Worm (Caenorhabditis elegans) whole organism, L4 larva: ENCODE results near the gene C34F6.1.
A peak's percentile ranks its signal among the peaks of the same experiment; 100 is the strongest.

ENCODE experiments used
- F37D6.2 ChIP-seq: sonication (generic microtip); optimal IDR thresholded peaks from 2 replicates; lab custom pipeline; 2016; ENCODE audit warnings: mild to moderate bottlenecking, missing genetic modification characterization, missing compliant biosample characterization
- F49E8.2 ChIP-seq: sonication (generic microtip); optimal IDR thresholded peaks from 2 replicates; lab custom pipeline; 2016; ENCODE audit warnings: missing compliant biosample characterization, mild to moderate bottlenecking, missing genetic modification characterization, borderline replicate concordance
- R02D3.7 ChIP-seq: fragments of 150-350 bp; sonication (generic microtip); optimal IDR thresholded peaks from 3 replicates; lab custom pipeline; 2014; ENCODE audit warnings: missing biosample characterization, missing genetic modification characterization
- Y5F2A.4 ChIP-seq: fragments of 200-800 bp; sonication (Bioruptor generic); optimal IDR thresholded peaks from 2 replicates; lab custom pipeline; 2018; ENCODE audit warnings: mild to moderate bottlenecking, missing genetic modification characterization, missing compliant biosample characterization
- Y75B8A.6 ChIP-seq: fragments of 200-800 bp; sonication (Bioruptor generic); IDR thresholded peaks from 2 replicates; pipeline ENCODE4 v1.3.6; 2022; ENCODE audit warnings: missing genetic modification reagents, missing genetic modification characterization, missing compliant biosample characterization
- ZK337.2 ChIP-seq: fragments of 200-800 bp; sonication (Bioruptor generic); IDR thresholded peaks from 2 replicates; pipeline ENCODE4 v1.3.6; 2022; ENCODE audit warnings: missing genetic modification reagents, missing genetic modification characterization, missing compliant biosample characterization
- aha-1 ChIP-seq: fragments of 150-350 bp; peaks from one replicate; lab custom pipeline; 2014; ENCODE audit warnings: missing biosample characterization, missing genetic modification characterization
- ceh-20 ChIP-seq: fragments of 200-800 bp; sonication (Bioruptor generic); IDR thresholded peaks from 2 replicates; pipeline ENCODE4 v1.3.6; 2022; ENCODE audit warnings: missing genetic modification reagents, missing genetic modification characterization, missing compliant biosample characterization
- ceh-28 ChIP-seq: fragments of 150-350 bp; optimal IDR thresholded peaks from 2 replicates; lab custom pipeline; 2014; ENCODE audit warnings: missing biosample characterization, missing genetic modification reagents, missing genetic modification characterization
- ceh-32 ChIP-seq: sonication (generic microtip); optimal IDR thresholded peaks from 2 replicates; lab custom pipeline; 2016; ENCODE audit warnings: mild to moderate bottlenecking, missing genetic modification characterization, missing compliant biosample characterization; ENCODE audit not compliant: poor library complexity
- dmd-9 ChIP-seq: fragments of 200-800 bp; sonication (Bioruptor generic); IDR thresholded peaks from 2 replicates; pipeline ENCODE4 v1.3.6; 2022; ENCODE audit warnings: missing genetic modification reagents, missing genetic modification characterization, missing compliant biosample characterization
- duxl-1 ChIP-seq: sonication (generic microtip); optimal IDR thresholded peaks from 2 replicates; lab custom pipeline; 2016; ENCODE audit warnings: mild to moderate bottlenecking, missing genetic modification characterization, moderate library complexity, missing compliant biosample characterization; ENCODE audit not compliant: poor library complexity
- fos-1 ChIP-seq: fragments of 150-350 bp; optimal IDR thresholded peaks from 2 replicates; lab custom pipeline; 2014; ENCODE audit warnings: missing biosample characterization, missing genetic modification characterization
- hlh-11 ChIP-seq: fragments of 200-800 bp; sonication (Bioruptor generic); optimal IDR thresholded peaks from 2 replicates; lab custom pipeline; 2018; ENCODE audit warnings: mild to moderate bottlenecking, missing genetic modification characterization, missing compliant biosample characterization
- hlh-30 ChIP-seq: sonication (generic microtip); optimal IDR thresholded peaks from 2 replicates; lab custom pipeline; 2017; ENCODE audit warnings: antibody characterized with exemption, mild to moderate bottlenecking, missing genetic modification characterization, missing compliant biosample characterization; ENCODE audit not compliant: insufficient read depth
- lin-1 ChIP-seq: fragments of 200-800 bp; sonication (Bioruptor generic); IDR thresholded peaks from 2 replicates; pipeline ENCODE4 v1.3.6; 2022; ENCODE audit warnings: missing genetic modification reagents, missing genetic modification characterization, missing compliant biosample characterization
- lin-15B ChIP-seq: fragments of 150-350 bp; sonication (generic microtip); optimal IDR thresholded peaks from 3 replicates; lab custom pipeline; 2014; ENCODE audit warnings: missing biosample characterization, missing genetic modification characterization
- lin-39 ChIP-seq: fragments of 150-350 bp; optimal IDR thresholded peaks from 2 replicates; lab custom pipeline; 2014; ENCODE audit warnings: missing biosample characterization, missing genetic modification reagents, missing genetic modification characterization
- lsy-2 ChIP-seq, 2 experiments: fragments of 150-350 bp in 1 of 2; sonication (generic microtip) in 1 of 2; optimal IDR thresholded peaks; 2 replicates each; lab custom pipeline; 2014 to 2017; ENCODE audit warnings: missing biosample characterization in 2 of 2, missing genetic modification characterization in 2 of 2
- mdl-1 ChIP-seq, 2 experiments: fragments of 150-350 bp in 1 of 2; sonication (generic microtip) in 1 of 2; optimal IDR thresholded peaks; 2 replicates each; lab custom pipeline; 2014 to 2017; ENCODE audit warnings: missing biosample characterization in 2 of 2, missing genetic modification characterization in 2 of 2
- mdt-29 ChIP-seq: fragments of 200-800 bp; sonication (Bioruptor generic); IDR thresholded peaks from 2 replicates; pipeline ENCODE4 v1.3.6; 2022; ENCODE audit warnings: missing genetic modification reagents, missing genetic modification characterization, missing compliant biosample characterization
- mes-2 ChIP-seq: sonication (generic microtip); optimal IDR thresholded peaks from 2 replicates; lab custom pipeline; 2016; ENCODE audit warnings: missing genotype, mild to moderate bottlenecking, missing genetic modification characterization, missing compliant biosample characterization; ENCODE audit not compliant: poor library complexity, severe bottlenecking
- mxl-2 ChIP-seq: fragments of 200-800 bp; sonication (Bioruptor generic); conservative IDR thresholded peaks from 2 replicates; pipeline ENCODE4 v1.3.6; 2022; ENCODE audit warnings: missing genetic modification reagents, missing genetic modification characterization, missing compliant biosample characterization
- nhr-102 ChIP-seq: sonication (generic microtip); optimal IDR thresholded peaks from 2 replicates; lab custom pipeline; 2016; ENCODE audit warnings: mild to moderate bottlenecking, missing genetic modification characterization, moderate library complexity, missing compliant biosample characterization
- nhr-25 ChIP-seq: sonication (generic microtip); optimal IDR thresholded peaks from 2 replicates; lab custom pipeline; 2017; ENCODE audit warnings: missing genetic modification characterization, mild to moderate bottlenecking, missing compliant biosample characterization, antibody characterized with exemption, moderate library complexity, borderline replicate concordance; ENCODE audit not compliant: insufficient read depth
- nhr-28 ChIP-seq: fragments of 150-350 bp; optimal IDR thresholded peaks from 2 replicates; lab custom pipeline; 2014; ENCODE audit warnings: missing biosample characterization, missing genetic modification characterization
- nhr-41 ChIP-seq: fragments of 200-800 bp; sonication (Bioruptor generic); IDR thresholded peaks from 2 replicates; pipeline ENCODE4 v1.3.6; 2022; ENCODE audit warnings: missing genetic modification reagents, missing genetic modification characterization, missing compliant biosample characterization
- nhr-42 ChIP-seq: fragments of 200-800 bp; sonication (Bioruptor generic); IDR thresholded peaks from 2 replicates; pipeline ENCODE4 v1.3.6; 2022; ENCODE audit warnings: missing genetic modification characterization, missing compliant biosample characterization
- nhr-48 ChIP-seq: sonication (generic microtip); optimal IDR thresholded peaks from 2 replicates; lab custom pipeline; 2016; ENCODE audit warnings: mild to moderate bottlenecking, missing genetic modification characterization, missing compliant biosample characterization
- nhr-6 ChIP-seq: fragments of 150-350 bp; optimal IDR thresholded peaks from 2 replicates; lab custom pipeline; 2014; ENCODE audit warnings: missing biosample characterization, missing genetic modification characterization
- nhr-76 ChIP-seq: fragments of 150-350 bp; optimal IDR thresholded peaks from 2 replicates; lab custom pipeline; 2014; ENCODE audit warnings: missing biosample characterization, missing genetic modification characterization
- rbr-2 ChIP-seq: sonication (generic microtip); optimal IDR thresholded peaks from 2 replicates; lab custom pipeline; 2016; ENCODE audit warnings: missing genotype, missing genetic modification characterization, missing compliant biosample characterization
- sdz-12 ChIP-seq: fragments of 200-800 bp; sonication (Bioruptor generic); optimal IDR thresholded peaks from 2 replicates; lab custom pipeline; 2018; ENCODE audit warnings: mild to moderate bottlenecking, missing genetic modification characterization, missing compliant biosample characterization
- set-16 ChIP-seq: fragments of 200-800 bp; sonication (Bioruptor generic); IDR thresholded peaks from 2 replicates; pipeline ENCODE4 v1.3.6; 2022; ENCODE audit warnings: missing genetic modification reagents, missing genetic modification characterization, missing compliant biosample characterization
- skn-1 ChIP-seq: fragments of 150-350 bp; optimal IDR thresholded peaks from 2 replicates; lab custom pipeline; 2014; ENCODE audit warnings: missing biosample characterization, missing genetic modification characterization
- snpc-4 ChIP-seq: fragments of 150-350 bp; optimal IDR thresholded peaks from 2 replicates; lab custom pipeline; 2014; ENCODE audit warnings: missing biosample characterization, missing genetic modification characterization
- spr-1 ChIP-seq: sonication (generic microtip); optimal IDR thresholded peaks from 2 replicates; lab custom pipeline; 2016; ENCODE audit warnings: mild to moderate bottlenecking, missing genetic modification characterization, missing compliant biosample characterization
- tra-1 ChIP-seq: fragments of 200-800 bp; sonication (Bioruptor generic); IDR thresholded peaks from 2 replicates; pipeline ENCODE4 v1.3.6; 2022; ENCODE audit warnings: missing genetic modification reagents, missing genetic modification characterization, missing compliant biosample characterization
- unc-62 ChIP-seq, 3 experiments: fragments of 150-350 bp in 1 of 3; sonication (generic microtip); optimal IDR thresholded peaks in 2 of 3; peaks in 1 of 3; 1 replicate in 1 of 3; 2 replicates in 2 of 3; lab custom pipeline; 2014 to 2017; ENCODE audit warnings: missing biosample characterization in 3 of 3, missing genetic modification characterization in 3 of 3, missing genetic modification reagents in 3 of 3, missing genotype in 1 of 3
- zip-11 ChIP-seq: fragments of 200-800 bp; sonication (Bioruptor generic); IDR thresholded peaks from 2 replicates; pipeline ENCODE4 v1.3.6; 2022; ENCODE audit warnings: missing genetic modification characterization, missing compliant biosample characterization

C34F6.1 gene

ce11 chrX:11190443-11190842 is 6.2 kb downstream of the C34F6.1 start (continued):
- TF ChIP-seq nhr-102 (tag; lab: Kevin White, UChicago) (no peak), lin-1 (GFP tag; lab: Robert Waterston, UW) (no peak), nhr-42 (GFP tag; lab: Robert Waterston, UW) (no peak)
- TF ChIP-seq, all 104 proteins: peak for 6

DNA sequence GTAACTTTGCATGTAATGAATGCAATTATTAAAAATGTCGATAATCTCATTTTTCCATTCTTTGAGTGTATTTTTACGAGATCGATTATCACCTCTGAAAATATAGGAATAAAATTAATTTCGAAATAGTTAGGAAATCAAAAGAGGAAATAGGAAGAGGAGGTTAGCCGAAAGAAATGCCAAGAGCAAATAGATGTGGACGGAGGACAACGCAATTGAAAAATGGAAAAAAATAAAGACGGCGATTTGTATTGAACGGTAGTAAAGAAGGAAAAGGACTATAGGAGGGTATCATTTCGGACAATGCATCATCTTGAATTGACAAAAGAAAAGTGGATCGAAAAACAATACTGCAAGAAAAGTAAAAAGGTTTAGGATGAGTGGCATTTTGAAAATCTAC is 7.1 kb downstream of the C34F6.1 start, which contains the start of gene F13D2.1:
Gene F13D2.1 (minus strand): TSS at position 101 of the 400 bp plus-strand sequence.
- peak in 1 of 2 experiments; percentile 5 for TF ChIP-seq unc-62 (GFP tag; optimal IDR thresholded peaks at IDR 0.05 in 1 of 2; lab: Kevin White, UChicago)
- no peak for TF ChIP-seq unc-62 (tag; optimal IDR thresholded peaks at IDR 0.05; lab: Kevin White, UChicago)
- no peak for TF ChIP-seq nhr-41 (GFP tag; lab: Robert Waterston, UW)
- TF ChIP-seq, all 104 proteins: peak for 1

DNA sequence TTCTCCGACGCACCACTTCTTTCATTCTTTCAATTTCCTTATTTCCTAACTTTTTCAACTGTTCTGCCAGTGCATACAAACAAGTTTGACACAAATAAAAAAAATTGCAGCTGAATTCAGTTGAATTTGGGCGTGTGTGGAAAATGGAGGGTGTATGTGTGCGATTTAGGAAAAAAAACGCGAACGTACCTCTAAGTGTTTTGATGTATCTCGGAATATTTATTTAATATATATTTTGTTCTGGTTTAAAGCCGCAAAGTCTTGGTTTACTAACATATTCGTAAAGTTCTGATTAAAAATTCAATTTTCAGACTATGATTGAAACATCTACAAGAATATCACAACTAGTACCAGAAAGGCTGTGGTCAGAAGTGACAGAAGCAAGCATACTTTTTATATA is 11.1 kb downstream of the C34F6.1 start, which contains the start of gene gnrr-7:
Gene gnrr-7 (plus strand): TSS at position 301 of the 400 bp plus-strand sequence.
- no peak for TF ChIP-seq sdz-12
- no peak for TF ChIP-seq lin-1 (GFP tag; lab: Robert Waterston, UW)
- TF ChIP-seq lin-39 (tag; lab: Kevin White, UChicago): no peak
- TF ChIP-seq nhr-76 (tag; lab: Kevin White, UChicago): no peak
- TF ChIP-seq ceh-32 (tag; lab: Kevin White, UChicago): no peak

DNA sequence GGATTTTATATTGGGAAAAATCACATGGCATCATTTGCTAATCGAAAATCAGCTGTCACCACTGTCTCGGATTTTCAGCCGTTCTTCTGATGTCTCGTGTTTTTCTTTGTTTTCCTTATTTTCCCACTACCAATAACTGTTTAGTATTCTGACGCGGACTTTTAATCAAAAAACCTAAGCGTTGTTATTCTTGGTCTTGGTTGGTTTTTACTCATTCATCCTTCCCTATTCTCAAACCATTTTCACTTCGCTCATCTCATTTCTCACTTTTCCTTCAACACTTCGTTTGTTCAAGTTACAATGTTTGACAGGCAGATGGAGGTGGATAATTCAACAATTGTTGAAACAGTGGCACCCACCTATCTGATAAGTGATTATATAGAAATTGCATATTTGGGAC is 18.0 kb downstream of the C34F6.1 start, which contains the start of gene gnrr-6:
Gene gnrr-6 (plus strand): TSS at position 301 of the 400 bp plus-strand sequence.
- no peak for TF ChIP-seq aha-1
- no peak for TF ChIP-seq dmd-9
- no peak for TF ChIP-seq spr-1 (tag; lab: Kevin White, UChicago)
- TF ChIP-seq mdl-1 (tag; optimal IDR thresholded peaks at IDR 0.05; lab: Kevin White, UChicago): no peak
- TF ChIP-seq nhr-25 (tag; lab: Kevin White, UChicago): no peak
- TF ChIP-seq mes-2: no peak
- no peak for TF ChIP-seq ceh-32 (tag; lab: Kevin White, UChicago)
- no peak for TF ChIP-seq nhr-28 (tag; lab: Kevin White, UChicago)
- TF ChIP-seq F49E8.2 (tag; lab: Kevin White, UChicago): no peak
- TF ChIP-seq nhr-76 (tag; lab: Kevin White, UChicago): no peak
- TF ChIP-seq rbr-2 (tag; lab: Kevin White, UChicago): no peak
- TF ChIP-seq hlh-30 (tag; lab: Kevin White, UChicago): no peak
- TF ChIP-seq R02D3.7 (tag; lab: Kevin White, UChicago): no peak
- TF ChIP-seq nhr-48: no peak
- TF ChIP-seq mxl-2 (GFP tag; lab: Robert Waterston, UW): no peak
- TF ChIP-seq ZK337.2 (GFP tag; lab: Robert Waterston, UW): no peak
- TF ChIP-seq Y75B8A.6 (GFP tag; lab: Robert Waterston, UW): no peak
- TF ChIP-seq snpc-4 (tag; lab: Kevin White, UChicago): no peak
- TF ChIP-seq tra-1 (GFP tag; lab: Robert Waterston, UW): no peak
- TF ChIP-seq lsy-2 (tag; optimal IDR thresholded peaks at IDR 0.05; lab: Kevin White, UChicago): no peak
- TF ChIP-seq, all 104 proteins: peak for 0

ce11 chrX:11162778-11163584 is 33.7 kb downstream of the C34F6.1 start:
- TF ChIP-seq set-16 (GFP tag; lab: Robert Waterston, UW) (no peak), mdt-29 (peak; percentile 36; the same call in 1 of the 2 replicates), nhr-6 (no peak), ZK337.2 (GFP tag; lab: Robert Waterston, UW) (no peak), skn-1 (tag; lab: Kevin White, UChicago) (no peak), lin-15B (tag; lab: Kevin White, UChicago) (no peak), ceh-20 (GFP tag; lab: Robert Waterston, UW) (no peak), ceh-28 (tag; lab: Kevin White, UChicago) (no peak), Y5F2A.4 (GFP tag; lab: Kevin White, UChicago) (no peak), F37D6.2 (no peak), zip-11 (GFP tag; lab: Robert Waterston, UW) (no peak), unc-62 (GFP tag; optimal IDR thresholded peaks at IDR 0.05 in 1 of 2; lab: Kevin White, UChicago) (no peak), unc-62 (tag; optimal IDR thresholded peaks at IDR 0.05; lab: Kevin White, UChicago) (no peak), duxl-1 (tag; lab: Kevin White, UChicago) (peak; percentile 39), spr-1 (tag; lab: Kevin White, UChicago) (no peak), hlh-11 (tag; lab: Kevin White, UChicago) (no peak), fos-1 (no peak), F49E8.2 (tag; lab: Kevin White, UChicago) (no peak)
